Fruit fly (Drosophila melanogaster) whole organism, embryonic: ENCODE measurements around the gene CG18675.

Experiments used
- CG10959 ChIP-seq: fragments of 200-800 bp; sonication (Bioruptor generic); IDR thresholded peaks from 2 replicates; pipeline ENCODE4 v1.3.6; 2022; ENCODE audit warnings: missing biosample characterization, missing genetic modification characterization
- CG17186 ChIP-seq: fragments of 200-800 bp; sonication (Bioruptor generic); optimal IDR thresholded peaks from 3 replicates; lab custom pipeline; 2017; ENCODE audit warnings: missing biosample characterization, missing genetic modification reagents, missing genetic modification characterization
- CG6689 ChIP-seq: fragments of 200-800 bp; sonication (Bioruptor generic); IDR thresholded peaks from 2 replicates; pipeline ENCODE4 v1.3.6; 2022; ENCODE audit warnings: missing biosample characterization, missing genetic modification characterization
- H2.0 ChIP-seq: fragments of 200-800 bp; sonication (Bioruptor generic); IDR thresholded peaks from 2 replicates; pipeline ENCODE4 v1.3.6; 2022; ENCODE audit warnings: missing biosample characterization, missing genetic modification characterization
- Opbp ChIP-seq: fragments of 200-800 bp; sonication (Bioruptor generic); IDR thresholded peaks from 3 replicates; pipeline ENCODE4 v1.3.6; 2022; ENCODE audit warnings: missing biosample characterization, missing genetic modification characterization; ENCODE audit not compliant: partially characterized antibody
- ind ChIP-seq: fragments of 200-800 bp; sonication (Bioruptor generic); optimal IDR thresholded peaks from 3 replicates; lab custom pipeline; 2016; ENCODE audit warnings: missing biosample characterization, missing genetic modification characterization
- pan ChIP-seq, 4 experiments: fragments of >200 bp in 3 of 4; fragments of 200-800 bp in 1 of 4; sonication (Bioruptor generic) in 1 of 4; optimal IDR thresholded peaks in 3 of 4; IDR thresholded peaks in 1 of 4; 2 replicates each; pipeline versions ENCODE4 v1.3.6 to Lab custom; 2017 to 2022; ENCODE audit warnings: missing biosample characterization in 2 of 4, missing genetic modification characterization in 2 of 4, mixed read lengths in 1 of 4

dm6 chr3L:4209078-4209477, 35.4 kb downstream of the CG18675 start, which contains the start of gene Cpr64Aa:
- TF ChIP-seq Opbp (GFP tag; lab: Robert Waterston, UW) (no peak), CG17186 (GFP tag; lab: Kevin White, UChicago) (no peak), CG10959 (GFP tag; lab: Robert Waterston, UW) (no peak), pan (optimal IDR thresholded peaks at IDR 0.05; lab: Kevin White, UChicago) (no peak), pan (GFP tag; optimal IDR thresholded peaks at IDR 0.05 in 1 of 2, IDR thresholded peaks at IDR 0.05 in 1 of 2) (no peak), H2.0 (no peak), CG6689 (GFP tag; lab: Robert Waterston, UW) (no peak), ind (GFP tag; lab: Kevin White, UChicago) (no peak)
